Worm (Caenorhabditis elegans): Measurements from ENCODE around the gene str-112.

The str-112 gene

DNA sequence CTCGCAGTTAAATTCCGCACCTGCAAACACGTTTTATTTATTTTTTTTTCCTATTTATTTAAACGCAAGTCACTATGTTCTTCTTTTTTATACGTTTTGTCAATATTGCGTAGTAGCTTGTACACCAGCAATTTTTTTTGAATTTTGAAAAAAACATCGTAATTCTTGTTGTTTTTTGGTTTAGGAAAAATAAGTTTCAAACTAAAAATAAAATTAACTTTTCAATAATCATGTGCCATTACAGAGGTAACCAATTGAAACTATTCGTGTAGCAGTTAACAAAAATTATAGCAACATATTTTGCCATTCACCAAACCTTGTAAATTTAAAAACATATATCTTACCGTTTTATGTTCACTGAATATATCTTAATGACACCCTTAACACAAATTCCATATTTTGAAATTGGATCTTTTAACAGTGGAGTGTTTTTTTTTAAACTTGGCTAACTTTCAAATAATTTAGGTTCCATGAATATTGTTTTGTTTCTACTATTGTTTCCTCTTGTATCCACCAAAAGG is 15.0 kb downstream of the str-112 start, which contains the start of gene lmd-5:
TSS of gene lmd-5 (plus strand) at position 471 of the 521 bp plus-strand sequence.
- TF ChIP-seq gmeb-1 (tag; optimal IDR thresholded peaks at IDR 0.05) (no peak), elt-1 (tag; optimal IDR thresholded peaks at IDR 0.05) (no peak), ztf-4 (tag; optimal IDR thresholded peaks at IDR 0.05) (no peak), lin-11 (tag; optimal IDR thresholded peaks at IDR 0.05) (no peak), sem-4 (tag; optimal IDR thresholded peaks at IDR 0.05) (no peak)

DNA sequence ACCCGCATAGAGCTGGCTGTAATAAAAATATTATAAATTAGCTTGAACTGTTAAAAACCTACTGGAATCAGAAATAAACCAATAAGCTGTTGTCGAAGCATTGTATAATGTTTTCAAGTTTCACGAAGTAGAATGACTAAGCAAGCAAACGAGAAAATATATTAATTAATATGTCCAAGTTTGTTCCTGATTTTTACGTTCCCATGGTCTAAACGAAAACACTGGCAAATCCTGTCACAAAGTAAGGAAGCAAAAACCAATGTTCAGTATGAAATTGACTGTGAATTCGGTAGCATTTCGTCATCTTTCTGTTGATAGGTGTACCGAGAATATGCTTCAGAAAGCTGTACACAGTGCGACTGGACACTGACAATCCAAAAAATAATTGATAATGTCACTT is 18.1 kb downstream of the str-112 start, which contains the start of gene srx-34:
TSS of gene srx-34 (minus strand) at position 101 of the 400 bp plus-strand sequence.
- TF ChIP-seq ceh-16 (tag; optimal IDR thresholded peaks at IDR 0.05) (no peak), ceh-82 (tag; optimal IDR thresholded peaks at IDR 0.05) (no peak), nhr-129 (tag; optimal IDR thresholded peaks at IDR 0.05) (no peak), nhr-21 (tag; optimal IDR thresholded peaks at IDR 0.05) (no peak), peb-1 (tag; optimal IDR thresholded peaks at IDR 0.05) (no peak), snpc-4 (tag; optimal IDR thresholded peaks at IDR 0.05) (no peak), ama-1 (optimal IDR thresholded peaks at IDR 0.05) (no peak), aly-2 (tag; optimal IDR thresholded peaks at IDR 0.05) (no peak)

DNA sequence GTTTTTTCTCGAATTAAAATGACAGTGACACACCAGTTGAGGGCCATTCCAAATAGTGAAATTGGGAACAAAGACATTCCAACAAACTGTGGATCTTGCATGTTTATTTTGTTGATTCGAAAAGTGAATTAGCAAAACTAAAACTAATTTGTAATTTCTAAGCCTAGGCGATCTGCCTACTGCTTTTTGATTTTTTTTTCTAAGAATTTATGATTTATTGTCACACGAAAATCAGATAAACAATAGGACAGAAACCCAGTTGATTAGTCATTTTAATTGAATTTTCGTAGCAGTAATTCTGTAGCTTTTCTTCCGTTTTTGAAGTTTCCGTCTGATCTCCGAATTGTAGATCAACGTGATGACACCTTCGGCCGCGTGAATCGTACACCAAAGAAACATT is 19.4 kb downstream of the str-112 start, which contains the start of gene srx-33:
TSS of gene srx-33 (minus strand) at position 101 of the 400 bp plus-strand sequence.
- no peak for TF ChIP-seq nhr-25 (tag; optimal IDR thresholded peaks at IDR 0.05)
- no peak for TF ChIP-seq unc-62 (GFP tag; optimal IDR thresholded peaks at IDR 0.05)
- TF ChIP-seq sma-9 (GFP tag; optimal IDR thresholded peaks at IDR 0.05), result no peak
- TF ChIP-seq sma-9 (tag; optimal IDR thresholded peaks at IDR 0.05), result no peak
- TF ChIP-seq mbf-1 (tag; optimal IDR thresholded peaks at IDR 0.05), result no peak
- no peak for TF ChIP-seq sma-3 (GFP tag; optimal IDR thresholded peaks at IDR 0.05)
- TF ChIP-seq egl-27 (tag; optimal IDR thresholded peaks at IDR 0.05), result no peak
- no peak for TF ChIP-seq ceh-16 (tag; optimal IDR thresholded peaks at IDR 0.05)
- no peak for TF ChIP-seq gmeb-1 (tag; optimal IDR thresholded peaks at IDR 0.05)
- no peak for TF ChIP-seq R02D3.7 (tag; optimal IDR thresholded peaks at IDR 0.05)
- TF ChIP-seq lin-11 (tag; optimal IDR thresholded peaks at IDR 0.05), result no peak
- no peak for TF ChIP-seq ama-1 (optimal IDR thresholded peaks at IDR 0.05)
- no peak for TF ChIP-seq aly-2 (tag; optimal IDR thresholded peaks at IDR 0.05)
- TF ChIP-seq unc-39 (tag; optimal IDR thresholded peaks at IDR 0.05), result no peak
- TF ChIP-seq ceh-82 (tag; optimal IDR thresholded peaks at IDR 0.05), result no peak
- no peak for TF ChIP-seq sem-4 (tag; optimal IDR thresholded peaks at IDR 0.05)

DNA sequence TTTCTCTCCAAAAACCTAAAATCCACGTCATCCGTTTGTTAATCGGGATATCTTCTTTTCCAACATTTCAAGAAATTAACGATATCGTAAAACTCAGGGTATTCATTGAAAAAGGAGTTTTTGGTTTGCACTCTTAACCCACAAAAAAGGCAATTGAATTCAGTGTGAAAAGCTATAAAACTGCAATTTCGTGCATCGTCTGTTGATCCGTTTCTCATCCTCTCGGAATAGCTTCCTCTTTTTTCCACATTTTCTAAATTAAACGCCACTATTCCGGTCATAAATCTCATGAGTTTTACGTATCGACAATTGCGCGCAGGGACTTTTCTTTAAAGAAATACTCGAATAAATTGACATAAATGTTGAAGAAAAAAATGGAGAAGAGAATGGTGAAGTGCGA is 26.0 kb downstream of the str-112 start:
- TF ChIP-seq nhr-77 (tag; optimal IDR thresholded peaks at IDR 0.05) (no peak), nhr-21 (tag; optimal IDR thresholded peaks at IDR 0.05) (no peak), gmeb-1 (tag; optimal IDR thresholded peaks at IDR 0.05) (no peak), lin-39 (tag; optimal IDR thresholded peaks at IDR 0.05) (no peak), nhr-129 (tag; optimal IDR thresholded peaks at IDR 0.05) (no peak), zag-1 (tag; optimal IDR thresholded peaks at IDR 0.05) (no peak), elt-3 (tag; optimal IDR thresholded peaks at IDR 0.05) (no peak), sem-4 (tag; optimal IDR thresholded peaks at IDR 0.05) (no peak), skn-1 (tag; optimal IDR thresholded peaks at IDR 0.05) (no peak), ztf-4 (tag; optimal IDR thresholded peaks at IDR 0.05) (no peak), nhr-11 (tag; optimal IDR thresholded peaks at IDR 0.05) (no peak), mbf-1 (tag; optimal IDR thresholded peaks at IDR 0.05) (no peak), sma-9 (GFP tag; optimal IDR thresholded peaks at IDR 0.05) (no peak), sma-9 (tag; optimal IDR thresholded peaks at IDR 0.05) (no peak), dmd-4 (tag; optimal IDR thresholded peaks at IDR 0.05) (no peak)

DNA sequence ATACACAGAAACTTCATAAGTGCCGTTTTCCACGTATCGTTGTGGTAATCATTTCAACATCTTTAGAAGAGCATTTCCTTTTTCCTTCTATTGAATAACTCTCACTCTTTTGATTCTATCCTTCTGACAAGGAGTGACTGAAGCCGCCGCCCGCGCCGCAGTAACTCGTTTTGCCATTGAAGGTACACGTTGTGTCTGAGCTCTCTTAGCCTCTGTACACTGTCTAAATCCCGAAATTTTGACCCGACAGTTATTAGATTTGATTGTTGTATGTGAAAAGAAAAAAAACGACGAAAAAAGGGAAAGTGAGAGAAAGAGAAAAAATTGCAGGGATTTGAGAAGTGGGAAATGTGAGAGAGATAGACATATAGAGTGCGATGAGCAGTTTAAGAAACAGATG is 26.9 kb downstream of the str-112 start:
- TF ChIP-seq sma-9 (GFP tag; optimal IDR thresholded peaks at IDR 0.05), result peak; percentile 23
- no peak for TF ChIP-seq sma-9 (tag; optimal IDR thresholded peaks at IDR 0.05)
- peak; percentile 15 for TF ChIP-seq unc-55 (GFP tag; optimal IDR thresholded peaks at IDR 0.05)
- TF ChIP-seq fos-1 (tag; optimal IDR thresholded peaks at IDR 0.05), result no peak
- TF ChIP-seq unc-62 (GFP tag; optimal IDR thresholded peaks at IDR 0.05), result no peak
- TF ChIP-seq C34F6.9 (tag; optimal IDR thresholded peaks at IDR 0.05), result peak; percentile 26
- TF ChIP-seq F13H6.1 (tag; optimal IDR thresholded peaks at IDR 0.05), result peak; percentile 15
- TF ChIP-seq nhr-10 (tag; optimal IDR thresholded peaks at IDR 0.05), result no peak
- TF ChIP-seq unc-39 (tag; optimal IDR thresholded peaks at IDR 0.05), result no peak
